Fruit fly (Drosophila melanogaster) whole organism, prepupa: ENCODE measurements around the gene Or19a.

Experiments
- CG4318 ChIP-seq: fragments of 200-800 bp; sonication (Bioruptor generic); optimal IDR thresholded peaks from 3 replicates; lab custom pipeline; 2017; ENCODE audit warnings: missing biosample characterization, mild to moderate bottlenecking, missing genetic modification characterization
- CG8632 ChIP-seq: fragments of 200-800 bp; sonication (Bioruptor generic); optimal IDR thresholded peaks from 3 replicates; lab custom pipeline; 2016; ENCODE audit warnings: missing biosample characterization, missing genetic modification characterization
- pdm3 ChIP-seq: fragments of 200-800 bp; sonication (Bioruptor generic); optimal IDR thresholded peaks from 3 replicates; lab custom pipeline; 2016; ENCODE audit warnings: missing biosample characterization, missing genetic modification characterization
- vri ChIP-seq: fragments of 200-800 bp; sonication (Bioruptor generic); optimal IDR thresholded peaks from 3 replicates; lab custom pipeline; 2016; ENCODE audit warnings: missing biosample characterization, mild to moderate bottlenecking, missing genetic modification characterization

DNA sequence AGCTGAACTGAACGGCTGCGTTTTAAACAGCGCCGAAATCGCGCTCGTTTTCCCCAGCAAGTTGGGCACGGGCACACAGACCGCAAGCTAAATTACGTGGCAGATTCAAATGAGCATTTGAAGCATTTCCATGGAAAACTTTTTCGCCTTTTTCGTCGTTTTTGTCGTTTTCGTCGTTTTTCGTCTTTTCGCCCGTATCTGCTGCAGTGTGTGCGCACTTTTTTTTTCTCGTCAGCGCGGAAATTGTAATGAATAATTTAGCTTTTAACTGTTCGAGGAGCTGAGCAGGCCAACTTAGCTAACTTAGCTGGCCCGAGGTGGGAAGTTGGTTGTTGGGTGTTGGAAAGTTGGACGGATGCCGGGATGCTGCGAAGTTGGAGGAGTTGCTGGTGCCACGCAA lies 13.4 kb downstream of the Or19a start:
- no peak for TF ChIP-seq CG8632 (GFP tag; lab: Kevin White, UChicago)
- TF ChIP-seq vri (GFP tag; lab: Kevin White, UChicago), result no peak
- TF ChIP-seq pdm3 (GFP tag; lab: Kevin White, UChicago), result no peak
- no peak for TF ChIP-seq CG4318
